Fruit fly (Drosophila melanogaster) whole organism, embryonic: ENCODE results near the gene sea.

Experiments
- ATbp ChIP-seq: fragments of 200-800 bp; sonication (Bioruptor generic); optimal IDR thresholded peaks from 2 replicates; lab custom pipeline; 2017; ENCODE audit warnings: missing biosample characterization, mild to moderate bottlenecking, missing genetic modification characterization, missing genetic modification reagents
- Adf1 ChIP-seq: fragments of 200-800 bp; sonication (Bioruptor generic); IDR thresholded peaks from 2 replicates; pipeline ENCODE4 v1.3.6; 2022; ENCODE audit warnings: missing biosample characterization, missing genetic modification characterization
- BEAF-32 ChIP-seq: fragments of 200-800 bp; sonication (Bioruptor generic); optimal IDR thresholded peaks from 3 replicates; lab custom pipeline; 2017; ENCODE audit warnings: missing biosample characterization, missing genetic modification characterization, mild to moderate bottlenecking, moderate library complexity, missing genetic modification reagents
- CG10431 ChIP-seq: fragments of 200-800 bp; sonication (Bioruptor generic); optimal IDR thresholded peaks from 3 replicates; lab custom pipeline; 2018; ENCODE audit warnings: missing biosample characterization, mild to moderate bottlenecking, missing genetic modification characterization
- CG11695 ChIP-seq: fragments of 200-800 bp; sonication (Bioruptor generic); IDR thresholded peaks from 3 replicates; pipeline ENCODE4 v1.3.6; 2022; ENCODE audit warnings: missing biosample characterization, missing genetic modification characterization
- CG13624 ChIP-seq: fragments of 200-800 bp; sonication (Bioruptor generic); optimal IDR thresholded peaks from 2 replicates; lab custom pipeline; 2016; ENCODE audit warnings: missing biosample characterization, missing genetic modification characterization
- CG14014 ChIP-seq: fragments of 200-800 bp; sonication (Bioruptor generic); IDR thresholded peaks from 2 replicates; pipeline ENCODE4 v1.3.6; 2022; ENCODE audit warnings: missing biosample characterization, missing genetic modification characterization
- CG14860 ChIP-seq: fragments of 200-800 bp; sonication (Bioruptor generic); IDR thresholded peaks from 3 replicates; pipeline ENCODE4 v1.3.6; 2022; ENCODE audit warnings: missing biosample characterization, missing genetic modification characterization; ENCODE audit not compliant: partially characterized antibody
- CG14965 ChIP-seq: fragments of 200-800 bp; sonication (Bioruptor generic); optimal IDR thresholded peaks from 2 replicates; lab custom pipeline; 2016; ENCODE audit warnings: missing biosample characterization, missing genetic modification characterization, borderline replicate concordance
- CG16815 ChIP-seq: fragments of 200-800 bp; sonication (Bioruptor generic); optimal IDR thresholded peaks from 3 replicates; lab custom pipeline; 2017; ENCODE audit warnings: missing biosample characterization, mild to moderate bottlenecking, missing genetic modification characterization
- CG16863 ChIP-seq: fragments of 200-800 bp; sonication (Bioruptor generic); optimal IDR thresholded peaks from 3 replicates; lab custom pipeline; 2016; ENCODE audit warnings: missing biosample characterization, missing genetic modification characterization
- CG17912 ChIP-seq: fragments of 200-800 bp; sonication (Bioruptor generic); optimal IDR thresholded peaks from 2 replicates; lab custom pipeline; 2018; ENCODE audit warnings: missing biosample characterization, mild to moderate bottlenecking, missing genetic modification characterization
- CG18764 ChIP-seq: fragments of 200-800 bp; sonication (Bioruptor generic); optimal IDR thresholded peaks from 3 replicates; lab custom pipeline; 2016; ENCODE audit warnings: missing biosample characterization, missing genetic modification characterization
- CG2875 ChIP-seq: fragments of 200-800 bp; sonication (Bioruptor generic); optimal IDR thresholded peaks from 2 replicates; lab custom pipeline; 2017; ENCODE audit warnings: missing biosample characterization, mild to moderate bottlenecking, missing genetic modification characterization, missing genetic modification reagents
- CG30403 ChIP-seq: fragments of 200-800 bp; sonication (Bioruptor generic); optimal IDR thresholded peaks from 3 replicates; lab custom pipeline; 2016; ENCODE audit warnings: missing biosample characterization, missing genetic modification characterization
- CG31388 ChIP-seq: fragments of 200-800 bp; sonication (Bioruptor generic); optimal IDR thresholded peaks from 2 replicates; lab custom pipeline; 2016; ENCODE audit warnings: missing biosample characterization, missing genetic modification characterization
- CG4282 ChIP-seq: fragments of 200-800 bp; sonication (Bioruptor generic); optimal IDR thresholded peaks from 2 replicates; lab custom pipeline; 2016; ENCODE audit warnings: missing biosample characterization, missing genetic modification characterization
- CG43689 ChIP-seq: fragments of 200-800 bp; sonication (Bioruptor generic); IDR thresholded peaks from 2 replicates; pipeline ENCODE4 v1.3.6; 2022; ENCODE audit warnings: missing biosample characterization, missing genetic modification characterization
- CG5245 ChIP-seq: fragments of 200-800 bp; sonication (Bioruptor generic); optimal IDR thresholded peaks from 3 replicates; lab custom pipeline; 2016; ENCODE audit warnings: missing biosample characterization, missing genetic modification characterization
- CG6175 ChIP-seq: fragments of 200-800 bp; sonication (Bioruptor generic); IDR thresholded peaks from 3 replicates; pipeline ENCODE4 v1.3.6; 2022; ENCODE audit warnings: missing biosample characterization, missing genetic modification characterization
- CG6654 ChIP-seq: fragments of 200-800 bp; sonication (Bioruptor generic); optimal IDR thresholded peaks from 2 replicates; lab custom pipeline; 2017; ENCODE audit warnings: missing biosample characterization, mild to moderate bottlenecking, missing genetic modification characterization
- CG7556 ChIP-seq: fragments of 200-800 bp; sonication (Bioruptor generic); optimal IDR thresholded peaks from 2 replicates; lab custom pipeline; 2017; ENCODE audit warnings: missing biosample characterization, mild to moderate bottlenecking, missing genetic modification characterization
- CG7745 ChIP-seq: fragments of 200-800 bp; sonication (Bioruptor generic); optimal IDR thresholded peaks from 2 replicates; lab custom pipeline; 2018; ENCODE audit warnings: missing biosample characterization, mild to moderate bottlenecking, missing genetic modification characterization, moderate library complexity
- CG7963 ChIP-seq: fragments of 200-800 bp; sonication (Bioruptor generic); IDR thresholded peaks from 3 replicates; pipeline ENCODE4 v1.3.6; 2022; ENCODE audit warnings: missing biosample characterization, missing genetic modification characterization; ENCODE audit not compliant: partially characterized antibody
- CG8089 ChIP-seq: fragments of 200-800 bp; sonication (Bioruptor generic); optimal IDR thresholded peaks from 3 replicates; lab custom pipeline; 2016; ENCODE audit warnings: missing biosample characterization, missing genetic modification characterization
- CG8359 ChIP-seq: fragments of 200-800 bp; sonication (Bioruptor generic); optimal IDR thresholded peaks from 2 replicates; lab custom pipeline; 2017; ENCODE audit warnings: missing biosample characterization, mild to moderate bottlenecking, missing genetic modification characterization, borderline replicate concordance
- CG8765 ChIP-seq: fragments of 200-800 bp; sonication (Bioruptor generic); IDR thresholded peaks from 2 replicates; pipeline ENCODE4 v1.3.6; 2022; ENCODE audit warnings: missing biosample characterization, missing genetic modification characterization
- CG8944 ChIP-seq: fragments of 200-800 bp; sonication (Bioruptor generic); optimal IDR thresholded peaks from 3 replicates; lab custom pipeline; 2016; ENCODE audit warnings: missing biosample characterization, missing genetic modification characterization
- CHES-1-like ChIP-seq: fragments of 200-800 bp; sonication (Bioruptor generic); optimal IDR thresholded peaks from 2 replicates; lab custom pipeline; 2016; ENCODE audit warnings: missing biosample characterization, missing genetic modification characterization
- CoRest ChIP-seq: fragments of 200-800 bp; sonication (Bioruptor generic); optimal IDR thresholded peaks from 3 replicates; lab custom pipeline; 2018; ENCODE audit warnings: missing biosample characterization, mild to moderate bottlenecking, missing genetic modification characterization, moderate library complexity
- D19A ChIP-seq: fragments of 200-800 bp; optimal IDR thresholded peaks from 3 replicates; lab custom pipeline; 2019; ENCODE audit warnings: missing biosample characterization, mild to moderate bottlenecking, missing genetic modification characterization, moderate library complexity
- Elba2 ChIP-seq: fragments of 200-800 bp; sonication (Bioruptor generic); optimal IDR thresholded peaks from 3 replicates; lab custom pipeline; 2016; ENCODE audit warnings: missing biosample characterization, missing genetic modification characterization
- H15 ChIP-seq: fragments of 200-800 bp; sonication (Bioruptor generic); IDR thresholded peaks from 3 replicates; pipeline ENCODE4 v1.3.6; 2022; ENCODE audit warnings: missing biosample characterization, missing genetic modification characterization
- MBD-R2 ChIP-seq: fragments of 200-800 bp; sonication (Bioruptor generic); IDR thresholded peaks from 2 replicates; pipeline ENCODE4 v1.3.6; 2022; ENCODE audit warnings: missing biosample characterization, missing genetic modification characterization
- NC2β ChIP-seq: fragments of 200-800 bp; sonication (Bioruptor generic); optimal IDR thresholded peaks from 2 replicates; lab custom pipeline; 2016; ENCODE audit warnings: missing biosample characterization, missing genetic modification characterization
- Oli ChIP-seq: fragments of 200-800 bp; sonication (Bioruptor generic); optimal IDR thresholded peaks from 2 replicates; lab custom pipeline; 2018; ENCODE audit warnings: missing biosample characterization, mild to moderate bottlenecking, missing genetic modification characterization, moderate library complexity
- Sry-δ ChIP-seq: fragments of 200-800 bp; sonication (Bioruptor generic); optimal IDR thresholded peaks from 2 replicates; lab custom pipeline; 2016; ENCODE audit warnings: missing biosample characterization, missing genetic modification characterization
- ac ChIP-seq: fragments of 200-800 bp; sonication (Bioruptor generic); optimal IDR thresholded peaks from 3 replicates; lab custom pipeline; 2017; ENCODE audit warnings: missing biosample characterization, mild to moderate bottlenecking, missing genetic modification characterization
- az2 ChIP-seq: fragments of 200-800 bp; sonication (Bioruptor generic); optimal IDR thresholded peaks from 3 replicates; lab custom pipeline; 2016; ENCODE audit warnings: missing biosample characterization, missing genetic modification characterization
- chn ChIP-seq: fragments of 200-800 bp; sonication (Bioruptor generic); optimal IDR thresholded peaks from 2 replicates; lab custom pipeline; 2016; ENCODE audit warnings: missing biosample characterization, missing genetic modification characterization
- crol ChIP-seq: fragments of 200-800 bp; sonication (Bioruptor generic); IDR thresholded peaks from 2 replicates; pipeline ENCODE4 v1.3.6; 2022; ENCODE audit warnings: missing biosample characterization, missing genetic modification characterization
- fd96Cb ChIP-seq: fragments of 200-800 bp; sonication (Bioruptor generic); optimal IDR thresholded peaks from 2 replicates; lab custom pipeline; 2018; ENCODE audit warnings: missing biosample characterization, mild to moderate bottlenecking, missing genetic modification characterization, moderate library complexity
- her ChIP-seq: fragments of 200-800 bp; sonication (Bioruptor generic); optimal IDR thresholded peaks from 2 replicates; lab custom pipeline; 2016; ENCODE audit warnings: missing biosample characterization, missing genetic modification characterization
- luna ChIP-seq: fragments of 200-800 bp; sonication (Bioruptor generic); optimal IDR thresholded peaks from 2 replicates; lab custom pipeline; 2016; ENCODE audit warnings: missing biosample characterization, missing genetic modification characterization
- oc ChIP-seq: fragments of 200-800 bp; sonication (Bioruptor generic); optimal IDR thresholded peaks from 2 replicates; lab custom pipeline; 2018; ENCODE audit warnings: missing biosample characterization, mild to moderate bottlenecking, missing genetic modification characterization, moderate library complexity
- sens ChIP-seq: fragments of 200-800 bp; sonication (Bioruptor generic); peaks from one replicate; lab custom pipeline; 2016; ENCODE audit warnings: missing biosample characterization, missing genetic modification characterization
- shn ChIP-seq: fragments of 200-800 bp; sonication (Bioruptor generic); optimal IDR thresholded peaks from 3 replicates; lab custom pipeline; 2016; ENCODE audit warnings: missing biosample characterization, missing genetic modification characterization
- sr ChIP-seq: fragments of 200-800 bp; sonication (Bioruptor generic); IDR thresholded peaks from 3 replicates; pipeline ENCODE4 v1.3.6; 2022; ENCODE audit warnings: missing biosample characterization, missing genetic modification characterization
- usp ChIP-seq: fragments of >200 bp; optimal IDR thresholded peaks from 2 replicates; lab custom pipeline; 2017; ENCODE audit warnings: missing biosample characterization, missing genetic modification characterization
- vfl ChIP-seq: fragments of 200-800 bp; sonication (Bioruptor generic); optimal IDR thresholded peaks from 2 replicates; lab custom pipeline; 2016; ENCODE audit warnings: missing biosample characterization, missing genetic modification characterization
- zfh1 ChIP-seq: fragments of 200-800 bp; sonication (Bioruptor generic); IDR thresholded peaks from 3 replicates; pipeline ENCODE4 v1.3.6; 2022; ENCODE audit warnings: missing biosample characterization, missing genetic modification characterization

Gene sea

dm6 chr3R:11568873-11569450 lies 2.1 kb upstream of the sea start, which contains the start of gene Mrp4 (continued):
- no peak for TF ChIP-seq CG14860
- no peak for TF ChIP-seq MBD-R2 (GFP tag; lab: Robert Waterston, UW)
- no peak for TF ChIP-seq CG4282 (GFP tag; lab: Kevin White, UChicago)
- no peak for TF ChIP-seq fd96Cb (tag; lab: Kevin White, UChicago)
- TF ChIP-seq CG43689 (GFP tag; lab: Robert Waterston, UW): no peak
- TF ChIP-seq CG7745 (tag; lab: Kevin White, UChicago): no peak
- no peak for TF ChIP-seq CHES-1-like
- TF ChIP-seq ac: no peak
- TF ChIP-seq CG8944: no peak
- no peak for TF ChIP-seq CG5245 (GFP tag; lab: Kevin White, UChicago)
- TF ChIP-seq shn: no peak
- TF ChIP-seq CG8089 (GFP tag; lab: Kevin White, UChicago): no peak
- no peak for TF ChIP-seq Oli (tag; lab: Kevin White, UChicago)
- no peak for TF ChIP-seq CG6654 (GFP tag; lab: Kevin White, UChicago)
- TF ChIP-seq CG31388: no peak
- TF ChIP-seq CG10431: peak; percentile 78
- peak; percentile 49 for TF ChIP-seq CG2875
- TF ChIP-seq H15 (GFP tag; lab: Robert Waterston, UW): no peak
- no peak for TF ChIP-seq az2 (GFP tag; lab: Kevin White, UChicago)
- no peak for TF ChIP-seq CG16863 (GFP tag; lab: Kevin White, UChicago)
- TF ChIP-seq CG7963: no peak
- TF ChIP-seq D19A (tag; lab: Kevin White, UChicago): peak; percentile 10
- 0 out of 3 replicates have a peak, but pooled peaks have one; percentile 34 for TF ChIP-seq CG11695 (GFP tag; lab: Robert Waterston, UW)
- TF ChIP-seq crol (GFP tag; lab: Robert Waterston, UW): no peak
- peak; percentile 58; the same call in 1 of the 3 replicates for TF ChIP-seq sr
- TF ChIP-seq CG16815: no peak
- peak; percentile 19 for TF ChIP-seq oc
- TF ChIP-seq CG14965 (GFP tag; lab: Kevin White, UChicago): no peak
- TF ChIP-seq Sry-δ (GFP tag; lab: Kevin White, UChicago): no peak
- no peak for TF ChIP-seq BEAF-32 (GFP tag; lab: Kevin White, UChicago)
- TF ChIP-seq Adf1: peak; percentile 21; the same call in 1 of the 2 replicates
- TF ChIP-seq CG14014 (GFP tag; lab: Robert Waterston, UW): peak; percentile 58; the same call in 1 of the 2 replicates
- TF ChIP-seq CG30403: no peak
- TF ChIP-seq her: peak; percentile 78
- TF ChIP-seq CG8359 (GFP tag; lab: Kevin White, UChicago): no peak
- TF ChIP-seq CoRest (tag; lab: Kevin White, UChicago): no peak
- peak; percentile 39; the same call in 1 of the 3 replicates for TF ChIP-seq zfh1
- TF ChIP-seq ATbp (GFP tag; lab: Kevin White, UChicago): peak; percentile 54
- TF ChIP-seq CG13624: peak; percentile 18
- peak; percentile 90 for TF ChIP-seq sens (GFP tag; lab: Kevin White, UChicago)
- TF ChIP-seq luna: no peak
- TF ChIP-seq CG8765 (GFP tag; lab: Robert Waterston, UW): no peak
- no peak for TF ChIP-seq CG18764 (GFP tag; lab: Kevin White, UChicago)
- no peak for TF ChIP-seq usp (GFP tag; lab: Kevin White, UChicago)
- no peak for TF ChIP-seq CG6175 (GFP tag; lab: Robert Waterston, UW)
- TF ChIP-seq NC2β (GFP tag; lab: Kevin White, UChicago): peak; percentile 56
- no peak for TF ChIP-seq vfl (GFP tag; lab: Kevin White, UChicago)
- TF ChIP-seq chn (GFP tag; lab: Kevin White, UChicago): no peak
- TF ChIP-seq CG7556: peak; percentile 34
- TF ChIP-seq Elba2 (GFP tag; lab: Kevin White, UChicago): no peak
- peak; percentile 36 for TF ChIP-seq CG17912 (GFP tag; lab: Kevin White, UChicago)
